Worm (Caenorhabditis elegans): ENCODE results near the gene fbxa-143.

Gene fbxa-143

ce11 chrV:16080039-16080438, 47.3 kb downstream of the fbxa-143 start:
- TF ChIP-seq ZK546.5 (tag; optimal IDR thresholded peaks at IDR 0.05) (no peak), elt-2 (tag; optimal IDR thresholded peaks at IDR 0.05) (peak; percentile 84), aly-2 (tag; optimal IDR thresholded peaks at IDR 0.05) (no peak), tbx-2 (tag; optimal IDR thresholded peaks at IDR 0.05) (no peak), nhr-25 (tag; optimal IDR thresholded peaks at IDR 0.05) (no peak), ztf-4 (tag; optimal IDR thresholded peaks at IDR 0.05) (no peak), pqm-1 (tag; optimal IDR thresholded peaks at IDR 0.05) (peak; percentile 74), nhr-12 (tag; optimal IDR thresholded peaks at IDR 0.05) (no peak)
